Fruit fly (Drosophila melanogaster): Measurements from ENCODE around the gene cmpy.

dm6 chr3L:20685079-20685478 is 33.9 kb downstream of the cmpy start:
- TF ChIP-seq CG8478 (optimal IDR thresholded peaks at IDR 0.05) (no peak), CTCF (optimal IDR thresholded peaks at IDR 0.05) (no peak)

Measured in S2 (cell line).